Fruit fly (Drosophila melanogaster) whole organism, embryonic: ENCODE results near the gene CG31075.

Experiments
- Awh ChIP-seq: fragments of 200-800 bp; sonication (Bioruptor generic); IDR thresholded peaks from 2 replicates; pipeline ENCODE4, ENCODE4 v1.3.6; 2022; ENCODE audit warnings: missing biosample characterization, missing genetic modification characterization
- CG10209 ChIP-seq: fragments of 200-800 bp; sonication (Bioruptor generic); optimal IDR thresholded peaks from 3 replicates; lab custom pipeline; 2017; ENCODE audit warnings: missing biosample characterization, mild to moderate bottlenecking, missing genetic modification characterization, missing genetic modification reagents
- CG11723 ChIP-seq: fragments of 200-800 bp; sonication (Bioruptor generic); optimal IDR thresholded peaks from 2 replicates; lab custom pipeline; 2017; ENCODE audit warnings: missing biosample characterization, mild to moderate bottlenecking, missing genetic modification characterization
- CG12744 ChIP-seq: fragments of 200-800 bp; sonication (Bioruptor generic); optimal IDR thresholded peaks from 2 replicates; lab custom pipeline; 2016; ENCODE audit warnings: missing biosample characterization, missing genetic modification characterization
- CG13775 ChIP-seq: fragments of 200-800 bp; sonication (Bioruptor generic); optimal IDR thresholded peaks from 3 replicates; lab custom pipeline; 2017; ENCODE audit warnings: missing biosample characterization, mild to moderate bottlenecking, missing genetic modification characterization
- CG14441 ChIP-seq: fragments of 200-800 bp; sonication (Bioruptor generic); IDR thresholded peaks from 2 replicates; pipeline ENCODE4 v1.3.6; 2022; ENCODE audit warnings: missing biosample characterization, missing genetic modification characterization
- CG14965 ChIP-seq: fragments of 200-800 bp; sonication (Bioruptor generic); optimal IDR thresholded peaks from 2 replicates; lab custom pipeline; 2016; ENCODE audit warnings: missing biosample characterization, missing genetic modification characterization, borderline replicate concordance
- CG15514 ChIP-seq: fragments of 200-800 bp; sonication (Bioruptor generic); optimal IDR thresholded peaks from 3 replicates; lab custom pipeline; 2017; ENCODE audit warnings: missing biosample characterization, missing genetic modification characterization, mild to moderate bottlenecking, moderate library complexity, missing genetic modification reagents
- CG1647 ChIP-seq: fragments of 200-800 bp; sonication (Bioruptor generic); optimal IDR thresholded peaks from 3 replicates; lab custom pipeline; 2016; ENCODE audit warnings: missing biosample characterization, missing genetic modification characterization
- CG16815 ChIP-seq: fragments of 200-800 bp; sonication (Bioruptor generic); optimal IDR thresholded peaks from 3 replicates; lab custom pipeline; 2017; ENCODE audit warnings: missing biosample characterization, mild to moderate bottlenecking, missing genetic modification characterization
- CG17912 ChIP-seq: fragments of 200-800 bp; sonication (Bioruptor generic); optimal IDR thresholded peaks from 2 replicates; lab custom pipeline; 2018; ENCODE audit warnings: missing biosample characterization, mild to moderate bottlenecking, missing genetic modification characterization
- CG18262 ChIP-seq: fragments of 200-800 bp; optimal IDR thresholded peaks from 3 replicates; lab custom pipeline; 2019; ENCODE audit warnings: missing biosample characterization, mild to moderate bottlenecking, missing genetic modification characterization, moderate library complexity
- CG18619 ChIP-seq: fragments of 200-800 bp; sonication (Bioruptor generic); optimal IDR thresholded peaks from 3 replicates; lab custom pipeline; 2017; ENCODE audit warnings: missing biosample characterization, mild to moderate bottlenecking, missing genetic modification characterization
- CG30403 ChIP-seq: fragments of 200-800 bp; sonication (Bioruptor generic); optimal IDR thresholded peaks from 3 replicates; lab custom pipeline; 2016; ENCODE audit warnings: missing biosample characterization, missing genetic modification characterization
- CG3838 ChIP-seq: fragments of 200-800 bp; sonication (Bioruptor generic); optimal IDR thresholded peaks from 3 replicates; lab custom pipeline; 2016; ENCODE audit warnings: missing biosample characterization, missing genetic modification characterization
- CG5245 ChIP-seq: fragments of 200-800 bp; sonication (Bioruptor generic); optimal IDR thresholded peaks from 3 replicates; lab custom pipeline; 2016; ENCODE audit warnings: missing biosample characterization, missing genetic modification characterization
- CG6175 ChIP-seq: fragments of 200-800 bp; sonication (Bioruptor generic); IDR thresholded peaks from 3 replicates; pipeline ENCODE4 v1.3.6; 2022; ENCODE audit warnings: missing biosample characterization, missing genetic modification characterization
- CG7786 ChIP-seq: fragments of 200-800 bp; sonication (Bioruptor generic); optimal IDR thresholded peaks from 2 replicates; lab custom pipeline; 2016; ENCODE audit warnings: missing biosample characterization, missing genetic modification characterization
- CG7987 ChIP-seq: fragments of 200-800 bp; sonication (Bioruptor generic); optimal IDR thresholded peaks from 2 replicates; lab custom pipeline; 2018; ENCODE audit warnings: missing biosample characterization, mild to moderate bottlenecking, missing genetic modification characterization, moderate library complexity
- CG8388 ChIP-seq: fragments of 200-800 bp; sonication (Bioruptor generic); optimal IDR thresholded peaks from 2 replicates; lab custom pipeline; 2019; ENCODE audit warnings: missing biosample characterization, mild to moderate bottlenecking, missing genetic modification characterization, moderate library complexity
- CG9609 ChIP-seq: fragments of 200-800 bp; sonication (Bioruptor generic); optimal IDR thresholded peaks from 3 replicates; lab custom pipeline; 2016; ENCODE audit warnings: missing biosample characterization, missing genetic modification characterization
- CG9932 ChIP-seq: fragments of 200-800 bp; sonication (Bioruptor generic); IDR thresholded peaks from 2 replicates; pipeline ENCODE4 v1.3.6; 2022; ENCODE audit warnings: missing biosample characterization, missing genetic modification characterization
- D19B ChIP-seq: fragments of 200-800 bp; sonication (Bioruptor generic); optimal IDR thresholded peaks from 2 replicates; lab custom pipeline; 2017; ENCODE audit warnings: missing biosample characterization, mild to moderate bottlenecking, missing genetic modification characterization
- Dbx ChIP-seq: fragments of 200-800 bp; sonication (Bioruptor generic); IDR thresholded peaks from 3 replicates; pipeline ENCODE4 v1.3.6; 2022; ENCODE audit warnings: missing biosample characterization, missing genetic modification characterization
- Ets97D ChIP-seq: fragments of 200-800 bp; sonication (Bioruptor generic); optimal IDR thresholded peaks from 3 replicates; lab custom pipeline; 2016; ENCODE audit warnings: missing biosample characterization, missing genetic modification characterization
- GATAe ChIP-seq: fragments of 200-800 bp; sonication (Bioruptor generic); conservative IDR thresholded peaks from 2 replicates; pipeline ENCODE4 v1.3.6; 2022; ENCODE audit warnings: missing biosample characterization, missing genetic modification characterization
- Gsc ChIP-seq: fragments of 200-800 bp; sonication (Bioruptor generic); IDR thresholded peaks from 2 replicates; pipeline ENCODE4 v1.3.6; 2022; ENCODE audit warnings: missing biosample characterization, missing genetic modification characterization
- Mad ChIP-seq: fragments of 200-800 bp; sonication (Bioruptor generic); optimal IDR thresholded peaks from 2 replicates; lab custom pipeline; 2016; ENCODE audit warnings: missing biosample characterization, missing genetic modification characterization
- Max ChIP-seq: fragments of 200-800 bp; sonication (Bioruptor generic); optimal IDR thresholded peaks from 2 replicates; lab custom pipeline; 2016; ENCODE audit warnings: missing biosample characterization, mild to moderate bottlenecking, missing genetic modification characterization
- Oaz ChIP-seq: fragments of 200-800 bp; sonication (Bioruptor generic); IDR thresholded peaks from 2 replicates; pipeline ENCODE4 v1.3.6; 2022; ENCODE audit warnings: missing biosample characterization, missing genetic modification characterization
- Ssrp ChIP-seq: fragments of 200-800 bp; sonication (Bioruptor generic); optimal IDR thresholded peaks from 2 replicates; lab custom pipeline; 2018; ENCODE audit warnings: missing biosample characterization, mild to moderate bottlenecking, missing genetic modification characterization, moderate library complexity
- Tbp ChIP-seq: fragments of >200 bp; optimal IDR thresholded peaks from 2 replicates; lab custom pipeline; 2018; ENCODE audit warnings: missing biosample characterization, missing genetic modification characterization
- Usf ChIP-seq: fragments of 200-800 bp; sonication (Bioruptor generic); optimal IDR thresholded peaks from 2 replicates; lab custom pipeline; 2017; ENCODE audit warnings: missing genotype, missing biosample characterization, missing genetic modification characterization
- ase ChIP-seq: fragments of 200-800 bp; sonication (Bioruptor generic); IDR thresholded peaks from 3 replicates; pipeline ENCODE4 v1.3.6; 2022; ENCODE audit warnings: missing biosample characterization, missing genetic modification characterization
- danr ChIP-seq: fragments of 200-800 bp; sonication (Bioruptor generic); IDR thresholded peaks from 2 replicates; pipeline ENCODE4 v1.3.6; 2022; ENCODE audit warnings: missing biosample characterization, missing genetic modification characterization
- ems ChIP-seq: fragments of 200-800 bp; sonication (Bioruptor generic); optimal IDR thresholded peaks from 3 replicates; lab custom pipeline; 2016; ENCODE audit warnings: missing biosample characterization, missing genetic modification characterization
- fd96Cb ChIP-seq: fragments of 200-800 bp; sonication (Bioruptor generic); optimal IDR thresholded peaks from 2 replicates; lab custom pipeline; 2018; ENCODE audit warnings: missing biosample characterization, mild to moderate bottlenecking, missing genetic modification characterization, moderate library complexity
- grn ChIP-seq: fragments of 200-800 bp; sonication (Bioruptor generic); optimal IDR thresholded peaks from 3 replicates; lab custom pipeline; 2017; ENCODE audit warnings: missing biosample characterization, missing genetic modification characterization
- ham ChIP-seq: fragments of 200-800 bp; sonication (Bioruptor generic); IDR thresholded peaks from 2 replicates; pipeline ENCODE4 v1.3.6; 2022; ENCODE audit warnings: missing biosample characterization, missing genetic modification characterization
- hth ChIP-seq: fragments of >200 bp; optimal IDR thresholded peaks from 2 replicates; lab custom pipeline; 2017; ENCODE audit warnings: inconsistent platforms
- kay ChIP-seq: fragments of 200-800 bp; sonication (Bioruptor generic); optimal IDR thresholded peaks from 2 replicates; lab custom pipeline; 2016; ENCODE audit warnings: missing biosample characterization, missing genetic modification characterization
- nom ChIP-seq: fragments of 200-800 bp; sonication (Bioruptor generic); optimal IDR thresholded peaks from 2 replicates; lab custom pipeline; 2017; ENCODE audit warnings: missing biosample characterization, missing genetic modification characterization, mild to moderate bottlenecking, moderate library complexity, missing genetic modification reagents
- pb ChIP-seq: fragments of 200-800 bp; sonication (Bioruptor generic); optimal IDR thresholded peaks from 3 replicates; lab custom pipeline; 2016; ENCODE audit warnings: missing biosample characterization, missing genetic modification characterization
- pho ChIP-seq: fragments of 200-800 bp; sonication (Bioruptor generic); optimal IDR thresholded peaks from 2 replicates; lab custom pipeline; 2016; ENCODE audit warnings: missing biosample characterization, missing genetic modification characterization
- pita ChIP-seq: fragments of 200-800 bp; sonication (Bioruptor generic); optimal IDR thresholded peaks from 2 replicates; lab custom pipeline; 2017; ENCODE audit warnings: missing biosample characterization, mild to moderate bottlenecking, missing genetic modification characterization
- sr ChIP-seq: fragments of 200-800 bp; sonication (Bioruptor generic); IDR thresholded peaks from 3 replicates; pipeline ENCODE4 v1.3.6; 2022; ENCODE audit warnings: missing biosample characterization, missing genetic modification characterization
- trh ChIP-seq: fragments of 200-800 bp; sonication (Bioruptor generic); optimal IDR thresholded peaks from 2 replicates; lab custom pipeline; 2016; ENCODE audit warnings: missing biosample characterization, missing genetic modification characterization
- twi ChIP-seq: fragments of 200-800 bp; optimal IDR thresholded peaks from 2 replicates; lab custom pipeline; 2019; ENCODE audit warnings: missing biosample characterization, mild to moderate bottlenecking, missing genetic modification characterization, moderate library complexity
- unc-4 ChIP-seq: fragments of 200-800 bp; sonication (Bioruptor generic); IDR thresholded peaks from 2 replicates; pipeline ENCODE4 v1.3.6; 2022; ENCODE audit warnings: missing biosample characterization, missing genetic modification characterization; ENCODE audit not compliant: partially characterized antibody
- wek ChIP-seq: fragments of 200-800 bp; sonication (Bioruptor generic); optimal IDR thresholded peaks from 3 replicates; lab custom pipeline; 2018; ENCODE audit warnings: missing biosample characterization, mild to moderate bottlenecking, missing genetic modification characterization, moderate library complexity
- zf30C ChIP-seq: fragments of 200-800 bp; sonication (Bioruptor generic); optimal IDR thresholded peaks from 3 replicates; lab custom pipeline; 2018; ENCODE audit warnings: missing biosample characterization, mild to moderate bottlenecking, missing genetic modification characterization
- zfh1 ChIP-seq: fragments of 200-800 bp; sonication (Bioruptor generic); IDR thresholded peaks from 3 replicates; pipeline ENCODE4 v1.3.6; 2022; ENCODE audit warnings: missing biosample characterization, missing genetic modification characterization

Gene CG31075

DNA sequence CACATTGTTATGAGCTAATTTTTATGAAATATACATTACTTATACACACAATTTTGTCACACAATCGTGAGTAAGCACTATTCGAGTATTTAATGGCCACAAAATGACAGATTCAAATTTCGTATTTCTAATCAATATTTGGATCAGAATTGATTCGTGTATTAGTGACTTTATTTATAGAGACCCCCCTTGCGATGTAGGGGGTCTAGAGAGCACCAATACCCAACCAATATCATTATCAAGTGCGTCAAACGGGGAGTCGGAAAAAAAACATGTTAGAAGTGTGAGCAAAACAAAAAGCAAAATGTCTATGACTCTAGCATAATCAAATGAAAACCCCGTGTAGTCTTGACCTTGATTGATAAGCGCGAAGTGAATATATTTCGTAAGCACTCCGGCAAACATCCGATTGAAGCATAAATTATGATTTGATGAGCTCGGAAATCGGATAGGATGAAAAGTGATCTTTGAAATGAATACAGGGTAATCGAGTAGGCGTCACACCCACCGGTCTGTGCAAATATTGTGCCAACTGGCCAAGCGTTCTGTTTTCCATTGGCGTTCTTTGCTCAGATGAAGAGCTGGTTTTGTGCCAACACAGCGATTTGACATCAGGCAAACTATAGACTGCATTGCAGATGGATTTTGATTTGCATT lies 36.0 kb downstream of the CG31075 start (continued):
- no peak for TF ChIP-seq zf30C (GFP tag; lab: Kevin White, UChicago)
- TF ChIP-seq Usf (GFP tag; lab: Kevin White, UChicago): no peak
- TF ChIP-seq Dbx: peak; percentile 36; the same call in 1 of the 3 replicates
- no peak for TF ChIP-seq Tbp (GFP tag; lab: Kevin White, UChicago)
- TF ChIP-seq nom (GFP tag; lab: Kevin White, UChicago): no peak
- no peak for TF ChIP-seq CG6175
- TF ChIP-seq twi: no peak
- TF ChIP-seq wek (GFP tag; lab: Kevin White, UChicago): no peak
- TF ChIP-seq CG9932 (GFP tag; lab: Robert Waterston, UW): 0 out of 2 replicates have a peak, but pooled peaks have one; percentile 29
- no peak for TF ChIP-seq zfh1 (GFP tag; lab: Robert Waterston, UW)
- TF ChIP-seq CG17912: no peak
- TF ChIP-seq Mad (GFP tag; lab: Kevin White, UChicago): no peak
- TF ChIP-seq trh: no peak
- TF ChIP-seq CG7786 (GFP tag; lab: Kevin White, UChicago): no peak
- TF ChIP-seq ase (GFP tag; lab: Robert Waterston, UW): no peak
- TF ChIP-seq unc-4 (GFP tag; lab: Robert Waterston, UW): no peak
- TF ChIP-seq CG14965: no peak
- TF ChIP-seq CG18262 (tag; lab: Kevin White, UChicago): no peak
- TF ChIP-seq Ssrp: no peak
- TF ChIP-seq CG15514 (GFP tag; lab: Kevin White, UChicago): peak; percentile 33
- no peak for TF ChIP-seq Gsc (GFP tag; lab: Robert Waterston, UW)
- peak; percentile 20 for TF ChIP-seq CG7987 (GFP tag; lab: Kevin White, UChicago)
- no peak for TF ChIP-seq sr (GFP tag; lab: Robert Waterston, UW)
- TF ChIP-seq GATAe (GFP tag; lab: Robert Waterston, UW): no peak
- no peak for TF ChIP-seq Oaz
- no peak for TF ChIP-seq Max
- no peak for TF ChIP-seq CG5245 (GFP tag; lab: Kevin White, UChicago)
- no peak for TF ChIP-seq CG12744 (GFP tag; lab: Kevin White, UChicago)
- TF ChIP-seq kay: no peak
- TF ChIP-seq ham: no peak
- no peak for TF ChIP-seq CG10209
- no peak for TF ChIP-seq Awh (GFP tag; lab: Robert Waterston, UW)
- peak; percentile 92 for TF ChIP-seq D19B (GFP tag; lab: Kevin White, UChicago)
- 0 out of 2 replicates have a peak, but pooled peaks have one; percentile 14 for TF ChIP-seq CG14441 (GFP tag; lab: Robert Waterston, UW)
- TF ChIP-seq CG8388 (GFP tag; lab: Kevin White, UChicago): no peak
- peak; percentile 45 for TF ChIP-seq CG30403 (GFP tag; lab: Kevin White, UChicago)
- TF ChIP-seq pb (GFP tag; lab: Kevin White, UChicago): no peak
- TF ChIP-seq CG16815 (GFP tag; lab: Kevin White, UChicago): no peak
- no peak for TF ChIP-seq CG3838 (GFP tag; lab: Kevin White, UChicago)
- no peak for TF ChIP-seq pho (GFP tag; lab: Kevin White, UChicago)
- TF ChIP-seq danr (GFP tag; lab: Robert Waterston, UW): no peak
- no peak for TF ChIP-seq ems
- no peak for TF ChIP-seq fd96Cb (tag; lab: Kevin White, UChicago)
- TF ChIP-seq grn: peak; percentile 30
- no peak for TF ChIP-seq CG11723 (GFP tag; lab: Kevin White, UChicago)
- no peak for TF ChIP-seq hth (lab: Kevin White, UChicago)
- TF ChIP-seq Ets97D: no peak
- peak; percentile 7 for TF ChIP-seq CG1647
- TF ChIP-seq pita (GFP tag; lab: Kevin White, UChicago): no peak
- TF ChIP-seq CG18619 (GFP tag; lab: Kevin White, UChicago): no peak
- no peak for TF ChIP-seq CG13775 (GFP tag; lab: Kevin White, UChicago)
- no peak for TF ChIP-seq CG9609 (GFP tag; lab: Kevin White, UChicago)
